Fruit fly (Drosophila melanogaster) whole organism, prepupa: ENCODE results near the gene Vm26Ac.
A peak's percentile ranks its signal among the peaks of the same experiment; 100 is the strongest.

Experiments used
- CG11294 ChIP-seq: fragments of 200-800 bp; sonication (Bioruptor generic); IDR thresholded peaks from 2 replicates; pipeline ENCODE4 v1.3.6; 2022; ENCODE audit warnings: missing biosample characterization, missing genetic modification characterization
- CG11762 ChIP-seq: fragments of 200-800 bp; sonication (Bioruptor generic); optimal IDR thresholded peaks from 3 replicates; lab custom pipeline; 2016; ENCODE audit warnings: missing biosample characterization, missing genetic modification characterization; ENCODE audit not compliant: insufficient read depth
- CG11902 ChIP-seq: fragments of 200-800 bp; sonication (Bioruptor generic); optimal IDR thresholded peaks from 3 replicates; lab custom pipeline; 2016; ENCODE audit warnings: missing biosample characterization, missing genetic modification characterization
- CG1621 ChIP-seq: fragments of 200-800 bp; sonication (Bioruptor generic); optimal IDR thresholded peaks from 3 replicates; lab custom pipeline; 2018; ENCODE audit warnings: missing biosample characterization, mild to moderate bottlenecking, missing genetic modification characterization
- CG16779 ChIP-seq: fragments of 200-800 bp; sonication (Bioruptor generic); optimal IDR thresholded peaks from 3 replicates; lab custom pipeline; 2017; ENCODE audit warnings: missing biosample characterization, mild to moderate bottlenecking, missing genetic modification characterization
- CG32006 ChIP-seq: fragments of 200-800 bp; sonication (Bioruptor generic); optimal IDR thresholded peaks from 3 replicates; lab custom pipeline; 2017; ENCODE audit warnings: missing biosample characterization, mild to moderate bottlenecking, missing genetic modification characterization
- CG34406 ChIP-seq: fragments of 200-800 bp; sonication (Bioruptor generic); optimal IDR thresholded peaks from 3 replicates; lab custom pipeline; 2016; ENCODE audit warnings: missing biosample characterization, missing genetic modification characterization
- CG4318 ChIP-seq: fragments of 200-800 bp; sonication (Bioruptor generic); optimal IDR thresholded peaks from 3 replicates; lab custom pipeline; 2017; ENCODE audit warnings: missing biosample characterization, mild to moderate bottlenecking, missing genetic modification characterization
- CG6163 ChIP-seq: fragments of 200-800 bp; sonication (Bioruptor generic); IDR thresholded peaks from 3 replicates; pipeline ENCODE4 v1.3.6; 2022; ENCODE audit warnings: missing biosample characterization, missing genetic modification characterization
- CG6808 ChIP-seq: fragments of 200-800 bp; sonication (Bioruptor generic); optimal IDR thresholded peaks from 3 replicates; lab custom pipeline; 2017; ENCODE audit warnings: missing biosample characterization, missing genetic modification characterization, mild to moderate bottlenecking, moderate library complexity, missing genetic modification reagents
- CG8319 ChIP-seq: fragments of 200-800 bp; sonication (Bioruptor generic); optimal IDR thresholded peaks from 3 replicates; lab custom pipeline; 2016; ENCODE audit warnings: missing biosample characterization, missing genetic modification characterization
- CG8632 ChIP-seq: fragments of 200-800 bp; sonication (Bioruptor generic); optimal IDR thresholded peaks from 3 replicates; lab custom pipeline; 2016; ENCODE audit warnings: missing biosample characterization, missing genetic modification characterization
- Eip75B ChIP-seq: fragments of 200-800 bp; sonication (Bioruptor generic); optimal IDR thresholded peaks from 3 replicates; lab custom pipeline; 2016; ENCODE audit warnings: missing biosample characterization, missing genetic modification characterization
- Eip78C ChIP-seq: fragments of 200-800 bp; sonication (Bioruptor generic); peaks from one replicate; lab custom pipeline; 2016; ENCODE audit warnings: missing biosample characterization, missing genetic modification characterization
- Eip93F ChIP-seq: fragments of 200-800 bp; sonication (Bioruptor generic); optimal IDR thresholded peaks from 2 replicates; lab custom pipeline; 2016; ENCODE audit warnings: missing biosample characterization, mild to moderate bottlenecking, missing genetic modification characterization
- Ets21C ChIP-seq: fragments of 200-800 bp; sonication (Bioruptor generic); optimal IDR thresholded peaks from 3 replicates; lab custom pipeline; 2016; ENCODE audit warnings: missing biosample characterization, missing genetic modification characterization
- Ets96B ChIP-seq: fragments of 200-800 bp; optimal IDR thresholded peaks from 2 replicates; lab custom pipeline; 2019; ENCODE audit warnings: missing biosample characterization, mild to moderate bottlenecking, missing genetic modification characterization, moderate library complexity
- Hr38 ChIP-seq: sonication (Bioruptor generic); optimal IDR thresholded peaks from 2 replicates; lab custom pipeline; 2016; ENCODE audit warnings: missing biosample characterization, missing genetic modification characterization
- Hr39 ChIP-seq: fragments of 200-800 bp; sonication (Bioruptor generic); optimal IDR thresholded peaks from 2 replicates; lab custom pipeline; 2016; ENCODE audit warnings: missing biosample characterization, missing genetic modification characterization
- Hr4 ChIP-seq: fragments of 200-800 bp; sonication (Bioruptor generic); optimal IDR thresholded peaks from 3 replicates; lab custom pipeline; 2016; ENCODE audit warnings: missing biosample characterization, missing genetic modification characterization
- Met ChIP-seq: fragments of 200-800 bp; sonication (Bioruptor generic); optimal IDR thresholded peaks from 3 replicates; lab custom pipeline; 2016; ENCODE audit warnings: missing biosample characterization, missing genetic modification characterization
- Smox ChIP-seq: fragments of 200-800 bp; sonication (Bioruptor generic); optimal IDR thresholded peaks from 3 replicates; lab custom pipeline; 2016; ENCODE audit warnings: missing biosample characterization, missing genetic modification characterization
- Sox14 ChIP-seq: fragments of 200-800 bp; sonication (Bioruptor generic); optimal IDR thresholded peaks from 3 replicates; lab custom pipeline; 2016; ENCODE audit warnings: missing biosample characterization, missing genetic modification characterization
- Sox15 ChIP-seq: fragments of 200-800 bp; sonication (Bioruptor generic); optimal IDR thresholded peaks from 3 replicates; lab custom pipeline; 2016; ENCODE audit warnings: missing biosample characterization, missing genetic modification characterization
- acj6 ChIP-seq: fragments of 200-800 bp; sonication (Bioruptor generic); optimal IDR thresholded peaks from 3 replicates; lab custom pipeline; 2016; ENCODE audit warnings: missing biosample characterization, missing genetic modification characterization
- dsx ChIP-seq: fragments of 200-800 bp; optimal IDR thresholded peaks from 3 replicates; lab custom pipeline; 2019; ENCODE audit warnings: missing biosample characterization, mild to moderate bottlenecking, missing genetic modification characterization, moderate library complexity; ENCODE audit not compliant: poor library complexity, severe bottlenecking
- eg ChIP-seq: fragments of 200-800 bp; sonication (Bioruptor generic); IDR thresholded peaks from 3 replicates; pipeline ENCODE4 v1.3.6; 2022; ENCODE audit warnings: missing biosample characterization, missing genetic modification characterization
- esn ChIP-seq: fragments of 200-800 bp; sonication (Bioruptor generic); optimal IDR thresholded peaks from 2 replicates; lab custom pipeline; 2016; ENCODE audit warnings: missing biosample characterization, mild to moderate bottlenecking, missing genetic modification characterization, moderate library complexity
- fd85E ChIP-seq: fragments of 200-800 bp; sonication (Bioruptor generic); optimal IDR thresholded peaks from 3 replicates; lab custom pipeline; 2016; ENCODE audit warnings: missing biosample characterization, missing genetic modification characterization
- lz ChIP-seq: fragments of 200-800 bp; sonication (Bioruptor generic); optimal IDR thresholded peaks from 3 replicates; lab custom pipeline; 2016; ENCODE audit warnings: missing biosample characterization, missing genetic modification characterization
- net ChIP-seq: fragments of 200-800 bp; sonication (Bioruptor generic); optimal IDR thresholded peaks from 3 replicates; lab custom pipeline; 2016; ENCODE audit warnings: missing biosample characterization, missing genetic modification characterization
- pdm3 ChIP-seq: fragments of 200-800 bp; sonication (Bioruptor generic); optimal IDR thresholded peaks from 3 replicates; lab custom pipeline; 2016; ENCODE audit warnings: missing biosample characterization, missing genetic modification characterization
- spab ChIP-seq: fragments of 200-800 bp; sonication (Bioruptor generic); optimal IDR thresholded peaks from 2 replicates; lab custom pipeline; 2017; ENCODE audit warnings: missing biosample characterization, mild to moderate bottlenecking, missing genetic modification characterization, missing genetic modification reagents
- ss ChIP-seq, 2 experiments: fragments of 200-800 bp; sonication (Bioruptor generic); optimal IDR thresholded peaks; 2 replicates in 1 of 2; 3 replicates in 1 of 2; lab custom pipeline; 2017 to 2018; ENCODE audit warnings: mild to moderate bottlenecking in 2 of 2, missing biosample characterization in 2 of 2, missing genetic modification characterization in 2 of 2, moderate library complexity in 1 of 2
- svp ChIP-seq: fragments of 200-800 bp; sonication (Bioruptor generic); peaks from one replicate; lab custom pipeline; 2016; ENCODE audit warnings: missing biosample characterization, missing genetic modification characterization
- vri ChIP-seq: fragments of 200-800 bp; sonication (Bioruptor generic); optimal IDR thresholded peaks from 3 replicates; lab custom pipeline; 2016; ENCODE audit warnings: missing biosample characterization, mild to moderate bottlenecking, missing genetic modification characterization

Gene Vm26Ac

DNA sequence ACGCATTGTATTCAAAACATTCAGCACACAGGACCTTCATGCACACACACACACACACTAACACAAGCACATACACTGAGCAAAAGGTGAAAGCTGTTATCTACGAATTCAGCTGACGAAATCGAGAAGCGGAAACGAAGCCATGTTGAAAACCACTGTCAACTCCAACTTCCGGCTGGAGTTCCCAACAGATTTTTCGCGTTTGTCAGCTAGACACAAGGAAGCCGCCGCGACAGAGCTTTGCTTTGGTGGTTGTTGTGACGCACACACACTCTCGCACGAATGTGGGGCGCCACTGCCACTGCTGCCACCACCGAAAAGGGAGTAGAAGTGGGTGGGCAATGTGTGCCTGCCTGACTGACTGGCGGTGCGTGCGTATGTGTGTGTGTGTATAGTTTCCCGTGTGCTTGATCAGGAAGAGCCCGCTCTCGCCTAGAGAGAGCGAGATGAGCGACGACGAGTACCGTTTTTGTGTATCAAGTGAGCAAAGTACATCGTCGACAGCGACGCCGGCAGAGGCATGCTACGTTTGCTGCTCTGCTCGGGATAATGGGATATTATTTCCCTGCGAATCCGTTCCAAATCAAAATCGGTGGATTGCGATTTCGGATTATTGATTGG, 39.3 kb upstream of the Vm26Ac start (continued):
- TF ChIP-seq Smox (GFP tag; lab: Kevin White, UChicago) = no peak
- TF ChIP-seq dsx = no peak
- no peak for TF ChIP-seq Sox15 (GFP tag; lab: Kevin White, UChicago)
- peak; percentile 37 for TF ChIP-seq CG1621 (tag; lab: Kevin White, UChicago)
- no peak for TF ChIP-seq svp
- TF ChIP-seq pdm3 = no peak
- TF ChIP-seq Eip93F = no peak
- TF ChIP-seq CG6163 (GFP tag; lab: Robert Waterston, UW) = 0 out of 3 replicates have a peak, but pooled peaks have one; percentile 50
- TF ChIP-seq Eip75B (GFP tag; lab: Kevin White, UChicago) = no peak
- TF ChIP-seq Ets96B (tag; lab: Kevin White, UChicago) = no peak
- no peak for TF ChIP-seq CG4318 (GFP tag; lab: Kevin White, UChicago)
- no peak for TF ChIP-seq acj6 (GFP tag; lab: Kevin White, UChicago)
- no peak for TF ChIP-seq Hr4
- no peak for TF ChIP-seq lz (GFP tag; lab: Kevin White, UChicago)
- peak; percentile 45 for TF ChIP-seq esn (GFP tag; lab: Kevin White, UChicago)
- peak; percentile 71 for TF ChIP-seq Eip78C (GFP tag; lab: Kevin White, UChicago)
- no peak for TF ChIP-seq Ets21C
- peak; percentile 30 to 78 for TF ChIP-seq ss (GFP tag; optimal IDR thresholded peaks at IDR 0.05; lab: Kevin White, UChicago)
- no peak for TF ChIP-seq CG32006 (GFP tag; lab: Kevin White, UChicago)
- TF ChIP-seq CG11762 (GFP tag; lab: Kevin White, UChicago) = no peak
- TF ChIP-seq Met (GFP tag; lab: Kevin White, UChicago) = no peak
- no peak for TF ChIP-seq CG16779 (tag; lab: Kevin White, UChicago)
- TF ChIP-seq CG11902 (GFP tag; lab: Kevin White, UChicago) = no peak
- peak; percentile 12 for TF ChIP-seq CG8319
- no peak for TF ChIP-seq Sox14 (GFP tag; lab: Kevin White, UChicago)
- no peak for TF ChIP-seq net (GFP tag; lab: Kevin White, UChicago)
- no peak for TF ChIP-seq eg
- TF ChIP-seq Hr39 = no peak
- peak; percentile 29 for TF ChIP-seq CG34406
- TF ChIP-seq, all 60 proteins: peak for 20

DNA sequence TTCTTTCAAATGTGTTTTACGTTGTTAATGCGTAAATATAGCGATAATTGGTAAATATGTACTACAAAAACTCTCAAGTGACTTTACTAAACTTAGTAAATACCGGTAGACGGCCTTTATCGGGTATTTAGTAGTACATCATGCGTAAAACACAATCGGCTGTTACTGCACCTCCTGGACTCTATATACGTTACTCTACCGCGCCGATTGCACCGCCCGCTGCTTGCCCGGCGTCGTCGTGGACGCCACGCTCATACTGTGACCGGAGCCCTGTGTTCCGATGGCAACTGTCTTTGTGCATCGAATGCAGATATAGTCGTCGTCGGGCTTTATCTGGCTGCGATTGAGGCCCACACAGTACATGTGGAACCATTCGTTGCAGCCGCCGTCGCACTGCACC, 32.0 kb upstream of the Vm26Ac start:
- peak; percentile 54 for TF ChIP-seq Eip78C (GFP tag; lab: Kevin White, UChicago)
- TF ChIP-seq CG11294 (GFP tag; lab: Robert Waterston, UW) = no peak
- TF ChIP-seq Sox14 (GFP tag; lab: Kevin White, UChicago) = no peak
- peak; percentile 3 for TF ChIP-seq spab (GFP tag; lab: Kevin White, UChicago)
- TF ChIP-seq Smox (GFP tag; lab: Kevin White, UChicago) = no peak
- no peak for TF ChIP-seq Hr38
- peak in 1 of 2 experiments; percentile 49 for TF ChIP-seq ss (GFP tag; optimal IDR thresholded peaks at IDR 0.05; lab: Kevin White, UChicago)
- peak; percentile 31; the same call in 1 of the 3 replicates for TF ChIP-seq eg
- TF ChIP-seq CG6808 (GFP tag; lab: Kevin White, UChicago) = peak; percentile 39
- TF ChIP-seq, all 60 proteins: peak for 5

DNA sequence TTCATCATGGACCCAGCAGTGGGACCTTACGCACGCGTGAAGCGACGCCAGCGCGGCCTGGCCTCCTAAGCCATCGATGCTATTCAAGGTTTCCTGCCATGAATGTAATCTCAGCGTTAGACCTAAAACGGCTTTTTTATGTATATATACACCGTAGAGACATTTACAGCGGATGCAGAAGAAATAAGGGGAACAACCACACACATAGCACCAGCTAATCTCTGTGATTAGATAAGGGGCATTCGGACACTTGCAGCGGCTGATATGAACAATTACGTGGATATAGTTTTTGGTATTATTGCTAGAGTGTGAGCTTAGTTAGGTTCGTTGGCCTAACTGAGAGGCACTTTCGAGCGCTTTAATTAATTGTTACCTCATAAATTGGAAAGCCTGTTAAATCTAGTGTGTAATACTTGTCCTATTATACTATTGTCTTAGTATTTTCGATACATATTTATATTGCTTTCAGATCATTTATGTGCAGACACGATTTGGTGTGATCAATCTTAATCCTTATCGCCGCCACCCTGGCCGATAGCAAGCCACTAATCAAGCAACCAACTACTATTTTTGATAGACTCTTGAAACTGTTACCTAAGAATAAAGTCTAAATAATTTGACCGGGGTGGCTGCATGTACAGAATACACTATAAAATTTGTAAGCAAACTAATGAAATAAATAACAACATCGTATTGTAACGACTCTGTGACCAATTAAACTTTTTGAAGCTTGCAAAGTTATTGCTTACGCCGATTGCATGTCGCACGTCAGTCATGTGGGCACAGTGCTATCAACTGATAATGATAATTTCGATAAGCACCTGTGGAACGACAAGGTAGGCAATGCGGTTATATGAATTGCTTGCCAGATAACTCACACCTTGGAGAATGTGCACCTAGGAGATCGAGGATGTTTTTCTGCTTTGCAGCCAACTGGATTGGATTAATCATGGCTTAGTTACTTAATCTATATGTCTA, 30.0 kb upstream of the Vm26Ac start:
- TF ChIP-seq eg (no peak), Hr39 (no peak), CG6808 (GFP tag; lab: Kevin White, UChicago) (no peak), fd85E (GFP tag; lab: Kevin White, UChicago) (no peak), CG8632 (no peak), dsx (no peak), CG4318 (GFP tag; lab: Kevin White, UChicago) (no peak), vri (GFP tag; lab: Kevin White, UChicago) (peak; percentile 39)
